In genomic region chr3R:19317184-19317747, dm6 we compare ENCODE assay signal across 3 fruit fly cellular contexts.
TF ChIP-seq lines count a peak whose summit lies in the region.

No protein-coding gene starts in this region.

- no peak for TF ChIP-seq CTCF in whole organism, embryonic (GFP tag; optimal IDR thresholded peaks at IDR 0.05; lab: Kevin White, UChicago)

TF ChIP-seq in whole organism, embryonic, 481 proteins besides CTCF, POLR2A, EP300 and RAD21:
- TF ChIP-seq crol (GFP tag; IDR thresholded peaks at IDR 0.05; lab: Robert Waterston, UW) (peak; percentile 70), pros (GFP tag; optimal IDR thresholded peaks at IDR 0.05; lab: Kevin White, UChicago) (peak; percentile 89), Hr78 (GFP tag; optimal IDR thresholded peaks at IDR 0.05; lab: Kevin White, UChicago) (peak in 1 of 2 experiments; percentile 6), jumu (GFP tag; optimal IDR thresholded peaks at IDR 0.05; lab: Kevin White, UChicago) (no peak), Opbp (GFP tag; IDR thresholded peaks at IDR 0.05; lab: Robert Waterston, UW; ENCODE audit: partially characterized antibody) (0 out of 3 replicates have a peak, but pooled peaks have one; percentile 21), CG2199 (GFP tag; IDR thresholded peaks at IDR 0.05; lab: Robert Waterston, UW) (0 out of 3 replicates have a peak, but pooled peaks have one; percentile 38), Abd-B (GFP tag; optimal IDR thresholded peaks at IDR 0.05; lab: Kevin White, UChicago) (no peak), nom (GFP tag; optimal IDR thresholded peaks at IDR 0.05; lab: Kevin White, UChicago) (peak; percentile 83), CG11398 (GFP tag; optimal IDR thresholded peaks at IDR 0.05; lab: Kevin White, UChicago) (no peak), CG7963 (GFP tag; IDR thresholded peaks at IDR 0.05; lab: Robert Waterston, UW; ENCODE audit: partially characterized antibody) (no peak), chinmo (GFP tag; IDR thresholded peaks at IDR 0.05; lab: Robert Waterston, UW; ENCODE audit: partially characterized antibody) (0 out of 4 replicates have a peak, but pooled peaks have one; percentile 6), CG2678 (tag; optimal IDR thresholded peaks at IDR 0.05; lab: Kevin White, UChicago) (no peak)

TF ChIP-seq in whole organism, prepupa, 60 proteins besides CTCF, POLR2A, EP300 and RAD21:
- TF ChIP-seq salr (GFP tag; optimal IDR thresholded peaks at IDR 0.05; lab: Kevin White, UChicago): no peak
- TF ChIP-seq CG6808 (GFP tag; optimal IDR thresholded peaks at IDR 0.05; lab: Kevin White, UChicago): peak; percentile 58
- TF ChIP-seq Eip78C (GFP tag; lab: Kevin White, UChicago): peak; percentile 45
- TF ChIP-seq CG11294 (GFP tag; IDR thresholded peaks at IDR 0.05; lab: Robert Waterston, UW): no peak
- peak; percentile 64 for TF ChIP-seq dsx (GFP tag; optimal IDR thresholded peaks at IDR 0.05; lab: Kevin White, UChicago; ENCODE audit: poor library complexity, severe bottlenecking)
- TF ChIP-seq CG1621 (tag; optimal IDR thresholded peaks at IDR 0.05; lab: Kevin White, UChicago): peak; percentile 22
- TF ChIP-seq Hr38 (GFP tag; optimal IDR thresholded peaks at IDR 0.05; lab: Kevin White, UChicago): no peak
- 0 out of 3 replicates have a peak, but pooled peaks have one; percentile 24 for TF ChIP-seq CG6163 (GFP tag; IDR thresholded peaks at IDR 0.05; lab: Robert Waterston, UW)
- peak; percentile 59 for TF ChIP-seq CG9139 (GFP tag; optimal IDR thresholded peaks at IDR 0.05; lab: Kevin White, UChicago)
- TF ChIP-seq ss (GFP tag; optimal IDR thresholded peaks at IDR 0.05; lab: Kevin White, UChicago): peak; percentile 76 to 99
- no peak for TF ChIP-seq achi (GFP tag; optimal IDR thresholded peaks at IDR 0.05; lab: Kevin White, UChicago)

TF ChIP-seq in whole organism, pupa, 21 proteins besides CTCF, POLR2A, EP300 and RAD21:
- peak; percentile 56; the same call in 1 of the 3 replicates for TF ChIP-seq CG4496 (GFP tag; IDR thresholded peaks at IDR 0.05; lab: Robert Waterston, UW)
- no peak for TF ChIP-seq CG8301 (tag; optimal IDR thresholded peaks at IDR 0.05; lab: Kevin White, UChicago)
- no peak for TF ChIP-seq Pif1B (GFP tag; optimal IDR thresholded peaks at IDR 0.05; lab: Kevin White, UChicago)
- peak; percentile 9 for TF ChIP-seq CG14655 (GFP tag; optimal IDR thresholded peaks at IDR 0.05; lab: Kevin White, UChicago)
- TF ChIP-seq Ets98B (GFP tag; IDR thresholded peaks at IDR 0.05; lab: Robert Waterston, UW): no peak
- no peak for TF ChIP-seq D1 (tag; optimal IDR thresholded peaks at IDR 0.05; lab: Kevin White, UChicago)
- peak; percentile 53 for TF ChIP-seq gl (tag; optimal IDR thresholded peaks at IDR 0.05; lab: Kevin White, UChicago)
- no peak for TF ChIP-seq rn (GFP tag; IDR thresholded peaks at IDR 0.05; lab: Robert Waterston, UW)
- TF ChIP-seq CG12605 (GFP tag; IDR thresholded peaks at IDR 0.05; lab: Robert Waterston, UW): no peak
- peak; percentile 65 for TF ChIP-seq EcR (GFP tag; optimal IDR thresholded peaks at IDR 0.05; lab: Kevin White, UChicago)
- peak; percentile 18 for TF ChIP-seq CG8159 (tag; optimal IDR thresholded peaks at IDR 0.05; lab: Kevin White, UChicago)
- no peak for TF ChIP-seq Pif1A (GFP tag; optimal IDR thresholded peaks at IDR 0.05; lab: Kevin White, UChicago)
- peak; percentile 83 for TF ChIP-seq CG13204 (GFP tag; optimal IDR thresholded peaks at IDR 0.05; lab: Kevin White, UChicago)
- TF ChIP-seq CG32121 (GFP tag; IDR thresholded peaks at IDR 0.05; lab: Robert Waterston, UW): no peak
- TF ChIP-seq CG34367 (tag; optimal IDR thresholded peaks at IDR 0.05; lab: Kevin White, UChicago): no peak
- TF ChIP-seq CG15710 (tag; optimal IDR thresholded peaks at IDR 0.05; lab: Kevin White, UChicago): no peak
- no peak for TF ChIP-seq CG17806 (tag; optimal IDR thresholded peaks at IDR 0.05; lab: Kevin White, UChicago)
- TF ChIP-seq CG10348 (GFP tag; IDR thresholded peaks at IDR 0.05; lab: Robert Waterston, UW): no peak
- TF ChIP-seq CG9948 (tag; optimal IDR thresholded peaks at IDR 0.05; lab: Kevin White, UChicago): no peak
- no peak for TF ChIP-seq fd96Ca (GFP tag; IDR thresholded peaks at IDR 0.05; lab: Robert Waterston, UW)
- TF ChIP-seq Snoo (tag; optimal IDR thresholded peaks at IDR 0.05; lab: Kevin White, UChicago): no peak
